Fruit fly (Drosophila melanogaster): ENCODE measurements around the gene CG32984.

- TF ChIP-seq EcR (GFP tag; optimal IDR thresholded peaks at IDR 0.05) (no peak), Snoo (tag; optimal IDR thresholded peaks at IDR 0.05) (no peak), CG17806 (tag; optimal IDR thresholded peaks at IDR 0.05) (no peak), Pif1B (GFP tag; optimal IDR thresholded peaks at IDR 0.05) (no peak), CG9948 (tag; optimal IDR thresholded peaks at IDR 0.05) (no peak)
Observed at dm6 chr2L:8964657-8965056, at the start of gene CG32984.

Measured in whole organism, pupa.